Fruit fly (Drosophila melanogaster) whole organism, pupa: ENCODE measurements around the gene CG13144.

Experiments used
- CG17806 ChIP-seq: fragments of 200-800 bp; sonication (Bioruptor generic); optimal IDR thresholded peaks from 2 replicates; lab custom pipeline; 2018; ENCODE audit warnings: missing biosample characterization, mild to moderate bottlenecking, missing genetic modification characterization, moderate library complexity
- CG9948 ChIP-seq: fragments of 200-800 bp; sonication (Bioruptor generic); optimal IDR thresholded peaks from 2 replicates; lab custom pipeline; 2018; ENCODE audit warnings: missing biosample characterization, mild to moderate bottlenecking, missing genetic modification characterization, moderate library complexity
- fd96Ca ChIP-seq: fragments of 200-800 bp; sonication (Bioruptor generic); IDR thresholded peaks from 3 replicates; pipeline ENCODE4 v1.3.6; 2022; ENCODE audit warnings: missing biosample characterization, missing genetic modification characterization
- rn ChIP-seq: fragments of 200-800 bp; sonication (Bioruptor generic); IDR thresholded peaks from 2 replicates; pipeline ENCODE4 v1.3.6; 2022; ENCODE audit warnings: missing biosample characterization, missing genetic modification characterization

DNA sequence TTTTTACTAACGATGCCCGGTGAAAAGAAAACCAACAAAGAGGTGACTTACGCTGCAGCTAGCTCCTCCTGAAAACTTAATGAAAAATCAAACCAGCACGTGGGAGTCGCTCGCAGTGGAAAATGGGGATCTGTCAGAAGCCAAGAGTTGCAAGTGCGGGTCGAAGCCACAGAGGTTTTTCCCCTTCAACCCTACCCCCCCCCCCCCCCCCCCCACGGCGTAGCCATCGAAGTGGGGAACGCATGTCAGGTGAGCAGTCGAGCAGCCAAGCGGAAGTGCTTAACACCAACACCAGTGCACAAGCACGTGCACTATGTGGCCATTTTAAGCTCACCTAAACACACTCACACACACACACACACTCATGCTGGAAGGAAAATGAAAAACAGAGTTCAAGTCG lies 48.1 kb upstream of the CG13144 start:
- no peak for TF ChIP-seq fd96Ca
- no peak for TF ChIP-seq CG17806 (tag; lab: Kevin White, UChicago)
- no peak for TF ChIP-seq CG9948 (tag; lab: Kevin White, UChicago)
- TF ChIP-seq rn (GFP tag; lab: Robert Waterston, UW): no peak
